Worm (Caenorhabditis elegans) whole organism, midembryonic: ENCODE data around the gene frm-7.

Experiments used
- T22C8.4 ChIP-seq: fragments of 200-800 bp; sonication (Bioruptor generic); IDR thresholded peaks from 2 replicates; pipeline ENCODE4 v1.3.6; 2022; ENCODE audit warnings: missing genetic modification characterization, missing compliant biosample characterization
- cog-1 ChIP-seq: sonication (generic microtip); optimal IDR thresholded peaks from 2 replicates; lab custom pipeline; 2016; ENCODE audit warnings: missing genetic modification characterization, missing compliant biosample characterization
- flt-1 ChIP-seq: fragments of 200-800 bp; sonication (Bioruptor generic); IDR thresholded peaks from 2 replicates; pipeline ENCODE4 v1.3.6; 2022; ENCODE audit warnings: missing genetic modification characterization, missing compliant biosample characterization
- klf-2 ChIP-seq: fragments of 200-800 bp; sonication (Bioruptor generic); conservative IDR thresholded peaks from 2 replicates; pipeline ENCODE4 v1.3.6; 2022; ENCODE audit warnings: missing genetic modification reagents, missing genetic modification characterization, missing compliant biosample characterization
- med-1 ChIP-seq: sonication (generic microtip); optimal IDR thresholded peaks from 2 replicates; lab custom pipeline; 2017; ENCODE audit warnings: missing genetic modification characterization, mild to moderate bottlenecking, missing compliant biosample characterization, antibody characterized with exemption, missing genetic modification reagents; ENCODE audit not compliant: insufficient read depth
- ref-1 ChIP-seq: fragments of 200-800 bp; sonication (Bioruptor generic); conservative IDR thresholded peaks from 2 replicates; pipeline ENCODE4 v1.3.6; 2022; ENCODE audit warnings: missing genetic modification reagents, missing genetic modification characterization, missing compliant biosample characterization
- tab-1 ChIP-seq: fragments of 200-800 bp; sonication (Bioruptor generic); IDR thresholded peaks from 2 replicates; pipeline ENCODE4 v1.3.6; 2022; ENCODE audit warnings: missing genetic modification characterization, missing compliant biosample characterization
- ztf-23 ChIP-seq: fragments of 200-800 bp; sonication (Bioruptor generic); IDR thresholded peaks from 2 replicates; pipeline ENCODE4 v1.3.6; 2022; ENCODE audit warnings: missing genetic modification reagents, missing genetic modification characterization, missing compliant biosample characterization
- ztf-29 ChIP-seq: fragments of 200-800 bp; sonication (Bioruptor generic); IDR thresholded peaks from 2 replicates; pipeline ENCODE4 v1.3.6; 2022; ENCODE audit warnings: missing genetic modification reagents, missing genetic modification characterization, missing compliant biosample characterization

frm-7 gene

ce11 chrV:12343419-12343969, 41.2 kb downstream of the frm-7 start, which contains the start of gene tomm-20:
Gene tomm-20, minus strand, starts transcription at chrV:12343469.
- peak; percentile 87 for TF ChIP-seq flt-1
- TF ChIP-seq tab-1, result no peak
- TF ChIP-seq ztf-23 (GFP tag; lab: Robert Waterston, UW), result peak; percentile 88
- TF ChIP-seq med-1 (GFP tag; lab: Kevin White, UChicago), result peak; percentile 54
- TF ChIP-seq ref-1 (GFP tag; lab: Robert Waterston, UW), result no peak
- TF ChIP-seq ztf-29 (GFP tag; lab: Robert Waterston, UW), result no peak
- no peak for TF ChIP-seq T22C8.4
- TF ChIP-seq cog-1 (tag; lab: Kevin White, UChicago), result peak; percentile 83
- TF ChIP-seq klf-2 (GFP tag; lab: Robert Waterston, UW), result peak; percentile 72

DNA sequence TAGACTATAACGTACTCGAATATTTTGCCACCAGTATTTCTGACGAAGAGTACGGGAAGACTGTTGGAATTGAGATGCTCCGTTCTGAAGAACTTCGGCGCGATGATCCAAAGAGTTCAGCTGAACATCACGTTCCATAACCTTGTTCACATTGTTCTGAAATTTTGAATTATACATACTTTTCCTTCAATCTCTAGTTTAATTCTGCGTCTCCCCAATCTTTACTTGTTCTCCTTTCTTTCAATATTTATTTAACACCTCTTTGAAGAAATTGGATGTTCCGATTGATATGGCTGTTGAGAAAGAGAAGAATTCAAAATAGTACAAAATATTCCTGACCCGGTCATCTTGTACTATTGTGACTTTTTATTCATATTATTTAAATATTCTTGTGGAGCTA, 42.6 kb downstream of the frm-7 start, which contains the start of gene F23H12.3:
Gene F23H12.3 (plus strand): TSS at position 301 of the 400 bp plus-strand sequence.
- TF ChIP-seq ztf-23 (GFP tag; lab: Robert Waterston, UW) (no peak), tab-1 (no peak), cog-1 (tag; lab: Kevin White, UChicago) (no peak), flt-1 (no peak), klf-2 (GFP tag; lab: Robert Waterston, UW) (no peak)

- TF ChIP-seq ztf-23 (GFP tag; lab: Robert Waterston, UW) (no peak), klf-2 (GFP tag; lab: Robert Waterston, UW) (no peak), cog-1 (tag; lab: Kevin White, UChicago) (no peak), med-1 (GFP tag; lab: Kevin White, UChicago) (no peak), ztf-29 (GFP tag; lab: Robert Waterston, UW) (no peak), flt-1 (no peak), T22C8.4 (no peak), ref-1 (GFP tag; lab: Robert Waterston, UW) (no peak)
Observed at ce11 chrV:12345808-12346207, 43.5 kb downstream of the frm-7 start, which contains the start of gene snb-2. Gene snb-2, minus strand, starts transcription at chrV:12345908.

DNA sequence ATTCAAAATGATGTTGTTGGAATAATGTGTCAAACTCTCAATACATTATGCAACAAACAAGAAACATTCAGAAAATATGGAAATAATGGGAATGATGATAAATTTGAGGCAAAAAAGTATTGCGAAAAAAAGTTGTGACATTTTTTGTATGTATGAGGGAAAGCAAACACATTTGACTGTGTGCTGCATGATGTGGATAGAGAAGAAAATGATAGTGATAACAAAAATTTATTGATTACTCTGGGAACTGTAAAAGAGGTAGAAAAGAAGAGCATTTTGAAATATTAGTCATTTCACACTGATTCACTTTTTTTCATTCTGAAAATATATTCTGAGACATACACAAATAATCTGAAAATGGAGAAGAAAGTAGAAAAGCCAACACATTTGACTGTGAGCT, 45.6 kb downstream of the frm-7 start:
- no peak for TF ChIP-seq ztf-29 (GFP tag; lab: Robert Waterston, UW)
- TF ChIP-seq klf-2 (GFP tag; lab: Robert Waterston, UW), result no peak
- TF ChIP-seq T22C8.4, result no peak
- TF ChIP-seq cog-1 (tag; lab: Kevin White, UChicago), result no peak
- TF ChIP-seq flt-1, result no peak
- TF ChIP-seq ztf-23 (GFP tag; lab: Robert Waterston, UW), result no peak
- no peak for TF ChIP-seq ref-1 (GFP tag; lab: Robert Waterston, UW)
- no peak for TF ChIP-seq tab-1

- TF ChIP-seq cog-1 (tag; lab: Kevin White, UChicago), result no peak
- no peak for TF ChIP-seq flt-1
- TF ChIP-seq tab-1, result no peak
- TF ChIP-seq T22C8.4, result no peak
Observed at ce11 chrV:12349365-12349764, 47.1 kb downstream of the frm-7 start.

- no peak for TF ChIP-seq ztf-23 (GFP tag; lab: Robert Waterston, UW)
Observed at ce11 chrV:12351842-12352241, 49.6 kb downstream of the frm-7 start.

DNA sequence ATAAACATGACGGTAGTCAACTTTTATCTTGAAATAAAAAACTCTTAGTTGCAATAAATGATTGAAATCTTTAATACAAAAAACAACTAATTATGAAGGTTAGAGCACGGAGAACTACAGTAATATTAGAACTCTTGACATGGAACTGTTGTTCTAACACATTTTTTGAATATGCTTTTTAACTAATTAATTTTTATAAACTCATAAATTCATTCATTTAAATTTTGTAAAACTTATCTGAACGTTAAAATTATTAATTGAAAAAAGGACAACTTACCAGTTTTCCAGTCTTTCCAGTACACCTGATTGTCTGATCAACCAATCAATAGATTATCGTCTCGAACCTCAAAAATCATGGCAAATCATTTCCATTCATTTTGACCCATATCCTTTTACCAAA, 50.2 kb downstream of the frm-7 start, which contains the start of gene sqt-3:
Gene sqt-3 (plus strand): TSS at position 301 of the 400 bp plus-strand sequence.
- no peak for TF ChIP-seq ztf-23 (GFP tag; lab: Robert Waterston, UW)
- no peak for TF ChIP-seq tab-1

ce11 chrV:12352881-12353280, 50.6 kb downstream of the frm-7 start:
- TF ChIP-seq flt-1 (no peak), T22C8.4 (no peak; the same call in 1 of the 2 replicates), cog-1 (tag; lab: Kevin White, UChicago) (no peak), ztf-23 (GFP tag; lab: Robert Waterston, UW) (no peak), tab-1 (no peak), ref-1 (GFP tag; lab: Robert Waterston, UW) (no peak), ztf-29 (GFP tag; lab: Robert Waterston, UW) (no peak), klf-2 (GFP tag; lab: Robert Waterston, UW) (no peak), med-1 (GFP tag; lab: Kevin White, UChicago) (no peak)

ce11 chrV:12353505-12353904, 51.2 kb downstream of the frm-7 start:
- peak; percentile 43; the same call in 1 of the 2 replicates for TF ChIP-seq T22C8.4
- TF ChIP-seq ztf-29 (GFP tag; lab: Robert Waterston, UW), result peak; percentile 12; the same call in 1 of the 2 replicates
- TF ChIP-seq ref-1 (GFP tag; lab: Robert Waterston, UW), result no peak

- TF ChIP-seq med-1 (GFP tag; lab: Kevin White, UChicago) (no peak), flt-1 (peak; percentile 54; the same call in 1 of the 2 replicates)
Observed at ce11 chrV:12354193-12354830, 52.0 kb downstream of the frm-7 start.
